Worm (Caenorhabditis elegans): ENCODE results near the gene F55B12.10.

ce11 chrV:13827920-13828319 lies 11.6 kb upstream of the F55B12.10 start, which contains the start of gene nrf-5:
- TF ChIP-seq gmeb-2 (tag; optimal IDR thresholded peaks at IDR 0.05), result no peak
- TF ChIP-seq pag-3 (tag; optimal IDR thresholded peaks at IDR 0.05; ENCODE audit: borderline replicate concordance), result no peak
- no peak for TF ChIP-seq ceh-34 (tag; optimal IDR thresholded peaks at IDR 0.05)
- TF ChIP-seq tbx-7 (tag; optimal IDR thresholded peaks at IDR 0.05), result no peak
- no peak for TF ChIP-seq ceh-30 (tag; optimal IDR thresholded peaks at IDR 0.05)
- TF ChIP-seq elt-2 (tag; optimal IDR thresholded peaks at IDR 0.05), result no peak
- TF ChIP-seq pqm-1 (tag; optimal IDR thresholded peaks at IDR 0.05), result no peak
- peak; percentile 14 for TF ChIP-seq unc-55 (GFP tag; optimal IDR thresholded peaks at IDR 0.05)
- TF ChIP-seq pha-4 (tag; optimal IDR thresholded peaks at IDR 0.05), result no peak
- TF ChIP-seq K02D7.2 (tag; optimal IDR thresholded peaks at IDR 0.05), result no peak
- TF ChIP-seq ceh-9 (tag; optimal IDR thresholded peaks at IDR 0.05), result no peak
- TF ChIP-seq F13H6.1 (tag; optimal IDR thresholded peaks at IDR 0.05), result no peak
